Fruit fly (Drosophila melanogaster) whole organism: ENCODE results near the gene CG4911.

Experiments used
- Dll ChIP-seq: fragments of >200 bp; optimal IDR thresholded peaks from 2 replicates; lab custom pipeline; 2017
- psq ChIP-seq: fragments of >200 bp; optimal IDR thresholded peaks from 2 replicates; lab custom pipeline; 2017
- usp ChIP-seq: fragments of >200 bp; optimal IDR thresholded peaks from 2 replicates; lab custom pipeline; 2017; ENCODE audit warnings: missing biosample characterization, missing genetic modification characterization, mixed read lengths

DNA sequence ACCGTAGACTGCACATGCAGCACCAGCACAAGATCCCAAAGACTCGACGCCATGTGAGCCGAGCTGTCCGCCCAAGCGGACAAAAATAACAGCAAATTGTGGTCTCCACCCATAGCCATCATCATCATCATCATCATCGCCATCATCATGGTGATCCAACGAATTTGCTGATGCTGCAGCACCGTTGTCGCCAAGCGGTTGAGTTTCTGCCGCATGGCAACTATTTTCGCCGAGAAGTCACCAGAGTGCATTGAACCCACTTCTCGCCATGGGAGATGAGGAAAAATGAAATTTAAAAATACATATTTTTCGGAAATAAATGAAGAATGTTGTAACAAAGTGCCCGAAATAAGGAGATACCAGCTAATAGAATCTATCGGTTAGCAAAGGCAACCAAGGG lies 11.1 kb downstream of the CG4911 start:
- no peak for TF ChIP-seq usp (GFP tag; lab: Kevin White, UChicago)
- no peak for TF ChIP-seq Dll
- TF ChIP-seq psq, result no peak
